Worm (Caenorhabditis elegans): ENCODE results near the gene gly-10.

ce11 chrIV:13763449-13763848 lies 15.4 kb upstream of the gly-10 start:
- TF ChIP-seq aly-2 (tag; optimal IDR thresholded peaks at IDR 0.05): no peak
- no peak for TF ChIP-seq snpc-4 (tag; optimal IDR thresholded peaks at IDR 0.05)
- no peak for TF ChIP-seq nhr-237 (tag; optimal IDR thresholded peaks at IDR 0.05)
- TF ChIP-seq blmp-1 (tag; optimal IDR thresholded peaks at IDR 0.05; ENCODE audit: insufficient read depth): no peak
- no peak for TF ChIP-seq unc-39 (tag; optimal IDR thresholded peaks at IDR 0.05)
